ENCODE assay signal across 1 fruit fly cellular context in genomic region chr2L:16299466-16300311, dm6.
TF ChIP-seq lines count a peak whose summit lies in the region.

TSS of gene heix (minus strand) at chr2L:16299858.
TSS of gene CG17328 (plus strand) at chr2L:16299943.

TF ChIP-seq in whole organism, embryonic, 481 proteins besides CTCF, POLR2A, EP300 and RAD21 (continued from another document and continues in another):
- peak; percentile 6 for TF ChIP-seq CG9876 (GFP tag; optimal IDR thresholded peaks at IDR 0.05; lab: Kevin White, UChicago)
- no peak for TF ChIP-seq ERR (GFP tag; optimal IDR thresholded peaks at IDR 0.05; lab: Kevin White, UChicago)
- no peak for TF ChIP-seq CG4360 (GFP tag; IDR thresholded peaks at IDR 0.05; lab: Robert Waterston, UW)
- TF ChIP-seq CG1233 (GFP tag; optimal IDR thresholded peaks at IDR 0.05; lab: Kevin White, UChicago): peak; percentile 69
- TF ChIP-seq CG1024 (GFP tag; IDR thresholded peaks at IDR 0.05; lab: Robert Waterston, UW): peak; percentile 64; the same call in 1 of the 2 replicates
- TF ChIP-seq maf-S (GFP tag; optimal IDR thresholded peaks at IDR 0.05; lab: Kevin White, UChicago): peak; percentile 55
- no peak for TF ChIP-seq dmrt99B (tag; optimal IDR thresholded peaks at IDR 0.05; lab: Kevin White, UChicago)
- TF ChIP-seq Fer1 (GFP tag; optimal IDR thresholded peaks at IDR 0.05; lab: Kevin White, UChicago): peak; percentile 55
- TF ChIP-seq CrebB (tag; optimal IDR thresholded peaks at IDR 0.05; lab: Kevin White, UChicago): peak; percentile 23
- no peak for TF ChIP-seq Lim3 (GFP tag; IDR thresholded peaks at IDR 0.05; lab: Robert Waterston, UW)
- TF ChIP-seq NfI (GFP tag; optimal IDR thresholded peaks at IDR 0.05; lab: Kevin White, UChicago): peak; percentile 67
- TF ChIP-seq CG3995 (GFP tag; optimal IDR thresholded peaks at IDR 0.05; lab: Kevin White, UChicago): peak; percentile 61
- TF ChIP-seq CG7928 (GFP tag; optimal IDR thresholded peaks at IDR 0.05; lab: Kevin White, UChicago): peak; percentile 96
- no peak for TF ChIP-seq sima (GFP tag; optimal IDR thresholded peaks at IDR 0.05; lab: Kevin White, UChicago)
- TF ChIP-seq CG10565 (GFP tag; optimal IDR thresholded peaks at IDR 0.05; lab: Kevin White, UChicago): no peak
- TF ChIP-seq amos (GFP tag; IDR thresholded peaks at IDR 0.05; lab: Robert Waterston, UW; ENCODE audit: partially characterized antibody): no peak
- peak; percentile 75 for TF ChIP-seq Fer2 (tag; optimal IDR thresholded peaks at IDR 0.05; lab: Kevin White, UChicago)
- peak; percentile 80 for TF ChIP-seq ci (GFP tag; IDR thresholded peaks at IDR 0.05; lab: Robert Waterston, UW)
- TF ChIP-seq CG9797 (GFP tag; optimal IDR thresholded peaks at IDR 0.05; lab: Kevin White, UChicago): peak; percentile 75
- TF ChIP-seq CG2199 (GFP tag; IDR thresholded peaks at IDR 0.05; lab: Robert Waterston, UW): peak; percentile 55; the same call in 1 of the 3 replicates
- no peak for TF ChIP-seq sna (GFP tag; IDR thresholded peaks at IDR 0.05; lab: Robert Waterston, UW; ENCODE audit: partially characterized antibody)
- TF ChIP-seq danr (GFP tag; IDR thresholded peaks at IDR 0.05; lab: Robert Waterston, UW): 0 out of 2 replicates have a peak, but pooled peaks have one; percentile 18
- TF ChIP-seq CG8924 (tag; optimal IDR thresholded peaks at IDR 0.05; lab: Kevin White, UChicago): peak; percentile 82
- TF ChIP-seq Ravus (GFP tag; IDR thresholded peaks at IDR 0.05; lab: Robert Waterston, UW): peak; percentile 3; the same call in 1 of the 2 replicates
- no peak for TF ChIP-seq Asciz (GFP tag; optimal IDR thresholded peaks at IDR 0.05; lab: Kevin White, UChicago)
- peak; percentile 75 for TF ChIP-seq slou (GFP tag; optimal IDR thresholded peaks at IDR 0.05; lab: Kevin White, UChicago)
- peak; percentile 68 for TF ChIP-seq D19B (GFP tag; optimal IDR thresholded peaks at IDR 0.05; lab: Kevin White, UChicago)
- TF ChIP-seq CkIIα-i1 (GFP tag; IDR thresholded peaks at IDR 0.05; lab: Robert Waterston, UW): no peak
- peak; percentile 82 for TF ChIP-seq dysf (GFP tag; IDR thresholded peaks at IDR 0.05; lab: Robert Waterston, UW)
- no peak for TF ChIP-seq Tbp (GFP tag; optimal IDR thresholded peaks at IDR 0.05; lab: Kevin White, UChicago)
- peak; percentile 35 for TF ChIP-seq CG12744 (GFP tag; optimal IDR thresholded peaks at IDR 0.05; lab: Kevin White, UChicago)
- peak; percentile 45 for TF ChIP-seq CG10979 (tag; optimal IDR thresholded peaks at IDR 0.05; lab: Kevin White, UChicago)
- peak; percentile 50 for TF ChIP-seq pho (GFP tag; optimal IDR thresholded peaks at IDR 0.05; lab: Kevin White, UChicago)
- TF ChIP-seq CG1529 (GFP tag; optimal IDR thresholded peaks at IDR 0.05; lab: Kevin White, UChicago): peak; percentile 100
- peak; percentile 34; the same call in 1 of the 3 replicates for TF ChIP-seq CG7357 (GFP tag; IDR thresholded peaks at IDR 0.05; lab: Robert Waterston, UW)
- TF ChIP-seq CG17186 (GFP tag; optimal IDR thresholded peaks at IDR 0.05; lab: Kevin White, UChicago): peak; percentile 61
- TF ChIP-seq fru (optimal IDR thresholded peaks at IDR 0.05; lab: Kevin White, UChicago): no peak
- no peak for TF ChIP-seq Dref (GFP tag; IDR thresholded peaks at IDR 0.05; lab: Robert Waterston, UW)
- TF ChIP-seq CG9727 (GFP tag; optimal IDR thresholded peaks at IDR 0.05; lab: Kevin White, UChicago): peak; percentile 77
- 0 out of 2 replicates have a peak, but pooled peaks have one; percentile 7 for TF ChIP-seq sens-2 (GFP tag; IDR thresholded peaks at IDR 0.05; lab: Robert Waterston, UW)
- peak; percentile 19 for TF ChIP-seq CG30431 (GFP tag; optimal IDR thresholded peaks at IDR 0.05; lab: Kevin White, UChicago)
- TF ChIP-seq CG6689 (GFP tag; IDR thresholded peaks at IDR 0.05; lab: Robert Waterston, UW): peak; percentile 65
- TF ChIP-seq hb (GFP tag; IDR thresholded peaks at IDR 0.05; lab: Robert Waterston, UW; ENCODE audit: partially characterized antibody): no peak
- TF ChIP-seq sim (GFP tag; IDR thresholded peaks at IDR 0.05; lab: Robert Waterston, UW): no peak
- no peak for TF ChIP-seq ap (GFP tag; IDR thresholded peaks at IDR 0.05; lab: Robert Waterston, UW)
- no peak for TF ChIP-seq CG10274 (GFP tag; optimal IDR thresholded peaks at IDR 0.05; lab: Kevin White, UChicago)
- TF ChIP-seq Dll (GFP tag; IDR thresholded peaks at IDR 0.05; lab: Robert Waterston, UW; ENCODE audit: partially characterized antibody): peak; percentile 49; the same call in 1 of the 4 replicates
- peak; percentile 31 for TF ChIP-seq gro (GFP tag; optimal IDR thresholded peaks at IDR 0.05; lab: Kevin White, UChicago)
- TF ChIP-seq chm (GFP tag; IDR thresholded peaks at IDR 0.05; lab: Robert Waterston, UW): peak; percentile 28; the same call in 1 of the 2 replicates
- peak; percentile 44; the same call in 1 of the 2 replicates for TF ChIP-seq CG31224 (GFP tag; IDR thresholded peaks at IDR 0.05; lab: Robert Waterston, UW)
- peak; percentile 39 for TF ChIP-seq NC2β (GFP tag; optimal IDR thresholded peaks at IDR 0.05; lab: Kevin White, UChicago)
- TF ChIP-seq CG9215 (GFP tag; IDR thresholded peaks at IDR 0.05; lab: Robert Waterston, UW): peak; percentile 72
- peak; percentile 72 for TF ChIP-seq CG3281 (GFP tag; optimal IDR thresholded peaks at IDR 0.05; lab: Kevin White, UChicago)
- TF ChIP-seq kah (GFP tag; optimal IDR thresholded peaks at IDR 0.05; lab: Kevin White, UChicago): peak; percentile 93
- no peak for TF ChIP-seq Hmr (GFP tag; optimal IDR thresholded peaks at IDR 0.05; lab: Kevin White, UChicago)
- peak; percentile 73 for TF ChIP-seq HLH54F (GFP tag; optimal IDR thresholded peaks at IDR 0.05; lab: Kevin White, UChicago)
- peak; percentile 30 for TF ChIP-seq gcm (GFP tag; optimal IDR thresholded peaks at IDR 0.05; lab: Kevin White, UChicago)
- 0 out of 2 replicates have a peak, but pooled peaks have one; percentile 36 for TF ChIP-seq rib (GFP tag; IDR thresholded peaks at IDR 0.05; lab: Robert Waterston, UW)
- TF ChIP-seq BEAF-32 (GFP tag; optimal IDR thresholded peaks at IDR 0.05; lab: Kevin White, UChicago): peak; percentile 58
- no peak for TF ChIP-seq HmgD (GFP tag; optimal IDR thresholded peaks at IDR 0.05; lab: Kevin White, UChicago)
- TF ChIP-seq tna (GFP tag; IDR thresholded peaks at IDR 0.05; lab: Robert Waterston, UW; ENCODE audit: partially characterized antibody): no peak
- peak; percentile 79 for TF ChIP-seq phol (tag; optimal IDR thresholded peaks at IDR 0.05; lab: Kevin White, UChicago)
- no peak; the same call in 1 of the 2 replicates for TF ChIP-seq CG11696 (GFP tag; IDR thresholded peaks at IDR 0.05; lab: Robert Waterston, UW)
- peak; percentile 28 for TF ChIP-seq Dad (GFP tag; optimal IDR thresholded peaks at IDR 0.05; lab: Kevin White, UChicago)
- 0 out of 2 replicates have a peak, but pooled peaks have one; percentile 73 for TF ChIP-seq wdn (GFP tag; IDR thresholded peaks at IDR 0.05; lab: Robert Waterston, UW)
- peak; percentile 52 for TF ChIP-seq Rx (GFP tag; IDR thresholded peaks at IDR 0.05; lab: Robert Waterston, UW)
- TF ChIP-seq Myb (GFP tag; optimal IDR thresholded peaks at IDR 0.05; lab: Kevin White, UChicago): peak; percentile 39
- TF ChIP-seq C15 (GFP tag; IDR thresholded peaks at IDR 0.05; lab: Robert Waterston, UW): 0 out of 3 replicates have a peak, but pooled peaks have one; percentile 15
- TF ChIP-seq mirr (GFP tag; optimal IDR thresholded peaks at IDR 0.05; lab: Kevin White, UChicago): peak; percentile 37
- TF ChIP-seq CG31388 (GFP tag; optimal IDR thresholded peaks at IDR 0.05; lab: Kevin White, UChicago): peak; percentile 6
- 0 out of 3 replicates have a peak, but pooled peaks have one; percentile 24 for TF ChIP-seq Opbp (GFP tag; IDR thresholded peaks at IDR 0.05; lab: Robert Waterston, UW; ENCODE audit: partially characterized antibody)
- TF ChIP-seq CG14667 (GFP tag; IDR thresholded peaks at IDR 0.05; lab: Robert Waterston, UW): no peak; the same call in 1 of the 2 replicates
- TF ChIP-seq Awh (GFP tag; IDR thresholded peaks at IDR 0.05; lab: Robert Waterston, UW): 0 out of 2 replicates have a peak, but pooled peaks have one; percentile 12
- TF ChIP-seq Kr (GFP tag; optimal IDR thresholded peaks at IDR 0.05; lab: Kevin White, UChicago): no peak
- TF ChIP-seq CG2712 (tag; optimal IDR thresholded peaks at IDR 0.05; lab: Kevin White, UChicago): peak; percentile 74
- no peak for TF ChIP-seq CG11723 (GFP tag; optimal IDR thresholded peaks at IDR 0.05; lab: Kevin White, UChicago)
- TF ChIP-seq Mrtf (GFP tag; IDR thresholded peaks at IDR 0.05; lab: Robert Waterston, UW): peak; percentile 53; the same call in 2 of the 3 replicates
- TF ChIP-seq caup (GFP tag; optimal IDR thresholded peaks at IDR 0.05; lab: Kevin White, UChicago; ENCODE audit: severe bottlenecking): peak; percentile 64
- peak; percentile 52; the same call in 1 of the 2 replicates for TF ChIP-seq CG4730 (GFP tag; IDR thresholded peaks at IDR 0.05; lab: Robert Waterston, UW)
- peak; percentile 39 for TF ChIP-seq Sry-δ (GFP tag; optimal IDR thresholded peaks at IDR 0.05; lab: Kevin White, UChicago)
- TF ChIP-seq sisA (GFP tag; IDR thresholded peaks at IDR 0.05; lab: Robert Waterston, UW): peak; percentile 80
- TF ChIP-seq CG6683 (GFP tag; optimal IDR thresholded peaks at IDR 0.05; lab: Kevin White, UChicago): no peak
- TF ChIP-seq CG17912 (GFP tag; optimal IDR thresholded peaks at IDR 0.05; lab: Kevin White, UChicago): peak; percentile 47
- peak; percentile 7 for TF ChIP-seq lbe (GFP tag; optimal IDR thresholded peaks at IDR 0.05; lab: Kevin White, UChicago)
- TF ChIP-seq CG14965 (GFP tag; optimal IDR thresholded peaks at IDR 0.05; lab: Kevin White, UChicago; ENCODE audit: borderline replicate concordance): no peak
- no peak for TF ChIP-seq CG10321 (GFP tag; IDR thresholded peaks at IDR 0.05; lab: Robert Waterston, UW)
- TF ChIP-seq sqz (GFP tag; optimal IDR thresholded peaks at IDR 0.05; lab: Kevin White, UChicago): no peak
- TF ChIP-seq Nf-YA (GFP tag; IDR thresholded peaks at IDR 0.05; lab: Robert Waterston, UW): no peak
- no peak for TF ChIP-seq CG7372 (GFP tag; IDR thresholded peaks at IDR 0.05; lab: Robert Waterston, UW)
- TF ChIP-seq CG10959 (GFP tag; IDR thresholded peaks at IDR 0.05; lab: Robert Waterston, UW): no peak
- no peak for TF ChIP-seq CG2129 (GFP tag; IDR thresholded peaks at IDR 0.05; lab: Robert Waterston, UW; ENCODE audit: partially characterized antibody)
- TF ChIP-seq CG8388 (GFP tag; optimal IDR thresholded peaks at IDR 0.05; lab: Kevin White, UChicago): peak; percentile 43
- peak; percentile 79 for TF ChIP-seq CG9817 (tag; optimal IDR thresholded peaks at IDR 0.05; lab: Kevin White, UChicago)
- peak; percentile 30 for TF ChIP-seq NK7.1 (GFP tag; optimal IDR thresholded peaks at IDR 0.05; lab: Kevin White, UChicago)
- TF ChIP-seq bsh (GFP tag; optimal IDR thresholded peaks at IDR 0.05; lab: Kevin White, UChicago): peak in 1 of 2 experiments; percentile 61
- peak; percentile 36 for TF ChIP-seq CG33557 (GFP tag; optimal IDR thresholded peaks at IDR 0.05; lab: Kevin White, UChicago)
- peak; percentile 73 for TF ChIP-seq B-H2 (GFP tag; optimal IDR thresholded peaks at IDR 0.05; lab: Kevin White, UChicago)
- TF ChIP-seq hkb (optimal IDR thresholded peaks at IDR 0.05; lab: Kevin White, UChicago): peak; percentile 4
- TF ChIP-seq hkb (GFP tag; IDR thresholded peaks at IDR 0.05; lab: Robert Waterston, UW): peak; percentile 37; the same call in 1 of the 2 replicates
- TF ChIP-seq emc (GFP tag; optimal IDR thresholded peaks at IDR 0.05; lab: Kevin White, UChicago): peak; percentile 13
- TF ChIP-seq zfh1 (GFP tag; IDR thresholded peaks at IDR 0.05; lab: Robert Waterston, UW): peak; percentile 74
- peak; percentile 70; the same call in 2 of the 3 replicates for TF ChIP-seq H15 (GFP tag; IDR thresholded peaks at IDR 0.05; lab: Robert Waterston, UW)
- TF ChIP-seq p53 (GFP tag; optimal IDR thresholded peaks at IDR 0.05; lab: Kevin White, UChicago): no peak
- TF ChIP-seq Trl (optimal IDR thresholded peaks at IDR 0.05; lab: Kevin White, UChicago): peak; percentile 88 to 89
- TF ChIP-seq Trl (GFP tag; optimal IDR thresholded peaks at IDR 0.05; lab: Kevin White, UChicago): peak; percentile 48
- peak; percentile 24 for TF ChIP-seq CG18011 (GFP tag; optimal IDR thresholded peaks at IDR 0.05; lab: Kevin White, UChicago)
- TF ChIP-seq CG13424 (tag; optimal IDR thresholded peaks at IDR 0.05; lab: Kevin White, UChicago): peak; percentile 81
- TF ChIP-seq her (GFP tag; optimal IDR thresholded peaks at IDR 0.05; lab: Kevin White, UChicago): no peak
- no peak; the same call in 1 of the 3 replicates for TF ChIP-seq ase (GFP tag; IDR thresholded peaks at IDR 0.05; lab: Robert Waterston, UW)
- TF ChIP-seq org-1 (GFP tag; optimal IDR thresholded peaks at IDR 0.05; lab: Kevin White, UChicago): peak; percentile 20
- TF ChIP-seq CG2116 (GFP tag; optimal IDR thresholded peaks at IDR 0.05; lab: Kevin White, UChicago): peak; percentile 75
- TF ChIP-seq ac (GFP tag; optimal IDR thresholded peaks at IDR 0.05; lab: Kevin White, UChicago): no peak
- TF ChIP-seq Antp (GFP tag; optimal IDR thresholded peaks at IDR 0.05; lab: Kevin White, UChicago): peak; percentile 55
- TF ChIP-seq Adf1 (GFP tag; IDR thresholded peaks at IDR 0.05; lab: Robert Waterston, UW): no peak
- TF ChIP-seq Meics (GFP tag; optimal IDR thresholded peaks at IDR 0.05; lab: Kevin White, UChicago): peak; percentile 73
- TF ChIP-seq sc (optimal IDR thresholded peaks at IDR 0.05; lab: Kevin White, UChicago): no peak
- no peak for TF ChIP-seq sc (GFP tag; optimal IDR thresholded peaks at IDR 0.05; lab: Kevin White, UChicago)
- TF ChIP-seq CG9437 (GFP tag; optimal IDR thresholded peaks at IDR 0.05; lab: Kevin White, UChicago): peak; percentile 92
- no peak for TF ChIP-seq Spps (tag; optimal IDR thresholded peaks at IDR 0.05; lab: Kevin White, UChicago)
- TF ChIP-seq CG6254 (GFP tag; optimal IDR thresholded peaks at IDR 0.05; lab: Kevin White, UChicago): no peak
- peak; percentile 39; the same call in 1 of the 2 replicates for TF ChIP-seq Poxn (GFP tag; IDR thresholded peaks at IDR 0.05; lab: Robert Waterston, UW)
- TF ChIP-seq Chrac-16 (GFP tag; optimal IDR thresholded peaks at IDR 0.05; lab: Kevin White, UChicago): peak; percentile 81
- TF ChIP-seq nom (GFP tag; optimal IDR thresholded peaks at IDR 0.05; lab: Kevin White, UChicago): peak; percentile 25
- no peak for TF ChIP-seq TFAM (GFP tag; optimal IDR thresholded peaks at IDR 0.05; lab: Kevin White, UChicago)
- no peak for TF ChIP-seq dimm (GFP tag; IDR thresholded peaks at IDR 0.05; lab: Robert Waterston, UW)
- TF ChIP-seq dati (GFP tag; IDR thresholded peaks at IDR 0.05; lab: Robert Waterston, UW): no peak
- TF ChIP-seq esg (GFP tag; conservative IDR thresholded peaks at IDR 0.05; lab: Robert Waterston, UW): peak; percentile 59
- TF ChIP-seq Max (GFP tag; optimal IDR thresholded peaks at IDR 0.05; lab: Kevin White, UChicago): peak; percentile 60
